Worm (Caenorhabditis elegans): Measurements from ENCODE around the gene bbs-5.

DNA sequence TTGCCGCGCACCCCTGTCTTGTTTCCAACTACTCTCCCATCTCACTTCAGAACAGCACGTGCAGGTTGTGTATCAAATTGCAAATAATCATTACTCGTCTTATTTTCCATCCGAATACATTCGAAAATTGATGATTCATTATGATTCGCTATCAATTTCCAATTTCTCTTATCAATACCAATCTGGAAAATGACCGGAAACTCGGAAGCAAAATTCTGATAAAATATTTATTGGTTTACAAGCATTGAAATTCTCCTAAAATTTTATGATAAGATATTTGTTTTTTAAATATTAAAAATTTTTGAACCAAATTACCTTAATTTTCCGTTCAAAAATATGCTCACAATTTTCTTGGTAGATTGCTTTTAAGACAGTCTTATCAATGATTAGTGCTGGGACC lies 43.7 kb upstream of the bbs-5 start:
- TF ChIP-seq lsy-2 (tag; optimal IDR thresholded peaks at IDR 0.05) (no peak), elt-3 (tag; optimal IDR thresholded peaks at IDR 0.05) (no peak), snpc-4 (tag; optimal IDR thresholded peaks at IDR 0.05) (no peak), nhr-237 (tag; optimal IDR thresholded peaks at IDR 0.05) (no peak), nhr-2 (tag; optimal IDR thresholded peaks at IDR 0.05) (no peak), lin-32 (GFP tag; optimal IDR thresholded peaks at IDR 0.05) (no peak), pha-4 (tag; optimal IDR thresholded peaks at IDR 0.05) (no peak), sptf-1 (tag; optimal IDR thresholded peaks at IDR 0.05) (no peak), lin-13 (tag; optimal IDR thresholded peaks at IDR 0.05) (no peak), unc-62 (GFP tag; optimal IDR thresholded peaks at IDR 0.05) (no peak)

Measured in whole organism, mixed stage, embryonic.